Fruit fly (Drosophila melanogaster) whole organism, pupa: ENCODE measurements around the gene Uxs.

Experiments
- CG12605 ChIP-seq: fragments of 200-800 bp; sonication (Bioruptor generic); IDR thresholded peaks from 2 replicates; pipeline ENCODE4 v1.3.6; 2022; ENCODE audit warnings: missing biosample characterization, missing genetic modification characterization
- CG13204 ChIP-seq: fragments of 200-800 bp; sonication (Bioruptor generic); optimal IDR thresholded peaks from 2 replicates; lab custom pipeline; 2018; ENCODE audit warnings: missing biosample characterization, mild to moderate bottlenecking, missing genetic modification characterization, moderate library complexity
- CG32121 ChIP-seq: fragments of 200-800 bp; sonication (Bioruptor generic); IDR thresholded peaks from 2 replicates; pipeline ENCODE4 v1.3.6; 2022; ENCODE audit warnings: missing biosample characterization, missing genetic modification characterization
- CG34367 ChIP-seq: fragments of 200-800 bp; sonication (Bioruptor generic); optimal IDR thresholded peaks from 2 replicates; lab custom pipeline; 2018; ENCODE audit warnings: missing biosample characterization, mild to moderate bottlenecking, missing genetic modification characterization
- CG4496 ChIP-seq: fragments of 200-800 bp; sonication (Bioruptor generic); IDR thresholded peaks from 3 replicates; pipeline ENCODE4 v1.3.6; 2022; ENCODE audit warnings: missing biosample characterization, missing genetic modification characterization
- CG8159 ChIP-seq: fragments of 200-800 bp; sonication (Bioruptor generic); optimal IDR thresholded peaks from 3 replicates; lab custom pipeline; 2018; ENCODE audit warnings: missing biosample characterization, mild to moderate bottlenecking, missing genetic modification characterization, moderate library complexity
- CG8301 ChIP-seq: fragments of 200-800 bp; sonication (Bioruptor generic); optimal IDR thresholded peaks from 2 replicates; lab custom pipeline; 2018; ENCODE audit warnings: missing biosample characterization, mild to moderate bottlenecking, missing genetic modification characterization
- CG9948 ChIP-seq: fragments of 200-800 bp; sonication (Bioruptor generic); optimal IDR thresholded peaks from 2 replicates; lab custom pipeline; 2018; ENCODE audit warnings: missing biosample characterization, mild to moderate bottlenecking, missing genetic modification characterization, moderate library complexity
- EcR ChIP-seq: fragments of 200-800 bp; sonication (Bioruptor generic); optimal IDR thresholded peaks from 3 replicates; lab custom pipeline; 2019; ENCODE audit warnings: missing biosample characterization, missing genetic modification characterization, mild to moderate bottlenecking, moderate library complexity, missing genetic modification reagents
- Pif1A ChIP-seq: fragments of 200-800 bp; sonication (Bioruptor generic); optimal IDR thresholded peaks from 3 replicates; lab custom pipeline; 2016; ENCODE audit warnings: missing biosample characterization, missing genetic modification characterization
- Pif1B ChIP-seq: fragments of 200-800 bp; sonication (Bioruptor generic); optimal IDR thresholded peaks from 3 replicates; lab custom pipeline; 2016; ENCODE audit warnings: missing biosample characterization, missing genetic modification characterization
- Snoo ChIP-seq: fragments of 200-800 bp; sonication (Bioruptor generic); optimal IDR thresholded peaks from 3 replicates; lab custom pipeline; 2017; ENCODE audit warnings: missing biosample characterization, mild to moderate bottlenecking, missing genetic modification characterization, inconsistent platforms
- fd96Ca ChIP-seq: fragments of 200-800 bp; sonication (Bioruptor generic); IDR thresholded peaks from 3 replicates; pipeline ENCODE4 v1.3.6; 2022; ENCODE audit warnings: missing biosample characterization, missing genetic modification characterization
- rn ChIP-seq: fragments of 200-800 bp; sonication (Bioruptor generic); IDR thresholded peaks from 2 replicates; pipeline ENCODE4 v1.3.6; 2022; ENCODE audit warnings: missing biosample characterization, missing genetic modification characterization

- TF ChIP-seq CG12605, result no peak
- TF ChIP-seq CG13204 (GFP tag; lab: Kevin White, UChicago), result no peak
- TF ChIP-seq Snoo (tag; lab: Kevin White, UChicago), result no peak
- no peak for TF ChIP-seq Pif1B (GFP tag; lab: Kevin White, UChicago)
- TF ChIP-seq CG34367 (tag; lab: Kevin White, UChicago), result no peak
- 0 out of 2 replicates have a peak, but pooled peaks have one; percentile 42 for TF ChIP-seq CG32121
- no peak for TF ChIP-seq CG8301 (tag; lab: Kevin White, UChicago)
- TF ChIP-seq EcR, result no peak
- no peak for TF ChIP-seq Pif1A (GFP tag; lab: Kevin White, UChicago)
- TF ChIP-seq CG9948 (tag; lab: Kevin White, UChicago), result no peak
- no peak for TF ChIP-seq CG8159
- TF ChIP-seq fd96Ca (GFP tag; lab: Robert Waterston, UW), result no peak
- TF ChIP-seq CG4496 (GFP tag; lab: Robert Waterston, UW), result peak; percentile 52; the same call in 2 of the 3 replicates
- peak; percentile 56 for TF ChIP-seq rn
These were observed 43.2 kb upstream of the Uxs start, which contains the start of the genes Setx and mus301 for dm6 chr3L:8137448-8137906.
